Worm (Caenorhabditis elegans) whole organism, mixed stage, embryonic: ENCODE results near the gene decr-1.3.

Source experiments
- lin-13 ChIP-seq: fragments of 150-350 bp; optimal IDR thresholded peaks from 2 replicates; lab custom pipeline; 2014; ENCODE audit warnings: missing biosample characterization, missing genetic modification characterization
- lsy-2 ChIP-seq: fragments of 150-350 bp; optimal IDR thresholded peaks from 2 replicates; lab custom pipeline; 2014; ENCODE audit warnings: missing biosample characterization, missing genetic modification characterization
- mep-1 ChIP-seq: fragments of 150-350 bp; optimal IDR thresholded peaks from 2 replicates; lab custom pipeline; 2017; ENCODE audit warnings: missing biosample characterization, missing genetic modification reagents, missing genetic modification characterization, inconsistent platforms
- tbx-8 ChIP-seq: fragments of 200-800 bp; sonication (Bioruptor generic); optimal IDR thresholded peaks from 2 replicates; lab custom pipeline; 2018; ENCODE audit warnings: mild to moderate bottlenecking, missing genetic modification characterization, moderate library complexity, missing compliant biosample characterization
- zip-8 ChIP-seq: fragments of 150-350 bp; optimal IDR thresholded peaks from 2 replicates; lab custom pipeline; 2014; ENCODE audit warnings: missing biosample characterization, missing genetic modification characterization

DNA sequence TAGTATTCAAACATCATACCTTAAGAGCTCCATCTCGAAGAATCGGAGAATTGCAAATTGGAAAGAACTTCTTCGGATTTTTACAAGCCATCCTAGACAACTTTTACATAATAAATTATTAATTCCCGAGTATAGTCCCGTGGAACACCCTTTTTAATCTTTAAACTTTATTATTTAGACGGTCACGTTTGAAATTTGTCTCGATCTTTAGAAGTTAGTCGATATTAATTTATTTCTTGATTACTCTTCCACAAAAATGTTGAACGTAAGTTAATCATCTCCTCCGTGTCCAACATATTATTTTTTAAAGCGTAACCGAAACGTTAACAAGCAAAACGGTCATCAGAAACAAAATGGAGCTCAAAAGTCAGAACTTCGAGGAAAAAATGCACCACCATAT lies at the start of gene decr-1.3, which contains the start of gene T05C12.1:
- no peak for TF ChIP-seq lsy-2 (tag; lab: Kevin White, UChicago)
- TF ChIP-seq mep-1 (tag; lab: Kevin White, UChicago), result no peak
- no peak for TF ChIP-seq lin-13 (tag; lab: Kevin White, UChicago)
- no peak for TF ChIP-seq tbx-8 (GFP tag; lab: Kevin White, UChicago)
- no peak for TF ChIP-seq zip-8
